Fruit fly (Drosophila melanogaster) whole organism, larva: Measurements from ENCODE around the gene mRpL16.
A peak's percentile ranks its signal among the peaks of the same experiment; 100 is the strongest.

Source experiments
- noc ChIP-seq: fragments of 200-800 bp; sonication (Bioruptor generic); optimal IDR thresholded peaks from 3 replicates; lab custom pipeline; 2019; ENCODE audit warnings: missing biosample characterization, mild to moderate bottlenecking, missing genetic modification characterization, moderate library complexity

mRpL16 gene

DNA sequence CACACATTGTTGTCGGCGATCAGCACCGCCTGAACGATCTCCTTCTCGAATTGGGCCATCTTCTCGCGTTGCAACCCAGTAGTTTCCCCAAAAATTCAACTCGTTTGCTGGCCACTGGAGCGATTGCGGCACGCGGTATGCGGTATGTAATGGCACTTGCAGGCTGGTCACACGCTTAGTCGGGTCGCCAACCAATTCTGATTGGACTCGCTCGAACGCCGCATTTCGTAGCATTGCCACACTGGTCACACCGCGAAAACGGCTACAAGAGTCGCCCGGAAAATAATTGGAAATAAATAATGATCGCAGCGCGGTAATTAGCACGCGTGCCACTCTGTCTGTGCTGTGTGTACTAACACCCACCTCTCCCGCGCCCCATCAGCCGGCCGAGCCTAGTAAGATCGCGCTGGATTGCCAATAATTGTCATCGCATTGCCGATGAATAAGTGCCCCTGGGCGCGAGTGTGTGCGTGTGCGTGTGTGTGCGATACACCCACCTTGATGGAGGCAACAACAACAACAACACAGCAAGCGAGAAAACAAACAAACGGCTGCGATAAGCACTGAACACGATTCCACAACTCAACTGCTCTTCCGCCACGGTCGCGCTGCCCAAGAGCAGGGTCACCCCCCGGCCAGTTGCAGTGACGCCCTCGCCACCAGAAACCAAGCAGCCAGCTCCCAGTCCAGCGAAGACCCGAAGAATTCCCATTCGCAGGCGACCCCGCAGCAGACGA lies 32.9 kb downstream of the mRpL16 start, which contains the start of the genes eIF2Bepsilon and Ocrl:
Gene eIF2Bepsilon (minus strand): TSS at position 110 of the 737 bp plus-strand sequence.
Gene Ocrl (plus strand): TSS at position 217 of the 737 bp plus-strand sequence.
- TF ChIP-seq noc (tag; lab: Kevin White, UChicago): no peak

DNA sequence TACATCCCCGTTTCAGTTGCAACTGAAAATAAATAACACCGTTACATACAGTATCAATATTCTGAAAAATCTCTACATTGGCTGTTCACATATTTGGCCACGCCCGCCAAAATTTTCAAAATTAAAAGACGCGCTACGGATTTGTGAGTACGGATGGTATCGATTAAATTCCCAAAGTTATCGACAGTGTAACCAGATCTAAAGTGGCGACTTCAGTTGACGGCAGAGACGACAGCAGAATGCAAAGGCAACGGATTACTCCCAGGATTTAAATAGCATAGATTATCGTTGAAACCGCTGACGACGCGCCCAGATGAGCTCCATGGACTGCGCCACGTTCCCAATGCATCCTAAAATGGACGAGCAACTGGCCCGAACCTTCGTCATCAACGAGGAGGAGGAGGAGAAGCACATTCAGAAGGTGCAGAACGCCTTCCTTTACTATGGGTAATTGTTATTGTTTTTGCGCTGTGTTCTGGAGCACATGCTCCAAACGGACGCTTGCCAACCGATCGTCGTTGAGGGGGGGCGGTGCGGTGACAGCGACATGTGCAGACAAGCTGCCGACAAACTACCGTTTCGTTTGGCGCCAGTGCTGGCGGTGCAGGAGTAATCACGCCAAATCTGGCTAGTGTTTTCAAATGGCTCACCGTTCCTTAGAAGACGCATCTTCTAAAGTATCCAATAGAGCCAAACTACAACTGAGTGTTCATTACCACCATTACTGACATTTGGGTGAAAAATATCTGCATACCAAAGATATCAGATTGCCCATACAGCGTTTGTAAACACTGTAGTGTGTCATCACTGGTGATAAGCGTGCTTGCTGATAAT lies 37.6 kb downstream of the mRpL16 start, which contains the start of gene CG11596:
Gene CG11596 (plus strand): TSS at position 211 of the 834 bp plus-strand sequence.
- TF ChIP-seq noc (tag; lab: Kevin White, UChicago): peak; percentile 35

DNA sequence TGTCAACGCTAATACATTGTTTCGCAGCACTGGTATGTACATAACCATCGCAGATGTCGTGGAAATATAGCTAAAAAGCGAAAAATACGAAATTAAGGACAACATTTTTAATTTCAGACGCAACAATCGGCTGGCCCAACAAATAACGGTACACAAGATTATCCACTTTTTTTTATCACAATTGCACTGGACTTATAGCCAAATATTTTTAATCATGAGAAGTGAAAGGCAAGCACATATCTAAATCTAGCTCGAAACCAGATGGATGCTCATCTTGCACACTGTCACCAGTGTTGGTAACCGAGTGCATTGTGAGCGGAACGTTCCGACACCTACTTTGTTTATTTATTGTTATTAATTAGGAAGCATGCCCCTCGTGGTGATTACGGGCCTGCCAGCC lies 50.0 kb downstream of the mRpL16 start, which contains the start of the genes CG3857 and CG3587:
Gene CG3857 (minus strand): TSS at position 21 of the 400 bp plus-strand sequence.
Gene CG3587 (plus strand): TSS at position 288 of the 400 bp plus-strand sequence.
- TF ChIP-seq noc (tag; lab: Kevin White, UChicago): peak; percentile 79
